Worm (Caenorhabditis elegans) whole organism, L4/young adult: ENCODE results near the gene ins-4.

Experiments
- W03F9.2 ChIP-seq: fragments of 150-350 bp; optimal IDR thresholded peaks from 2 replicates; lab custom pipeline; 2014; ENCODE audit warnings: missing biosample characterization, missing genetic modification characterization
- dao-5 ChIP-seq: sonication (generic microtip); optimal IDR thresholded peaks from 2 replicates; lab custom pipeline; 2016; ENCODE audit warnings: missing genotype, missing genetic modification characterization, moderate library complexity, missing compliant biosample characterization
- him-1 ChIP-seq: sonication (generic microtip); optimal IDR thresholded peaks from 2 replicates; lab custom pipeline; 2016; ENCODE audit warnings: missing genotype, missing genetic modification reagents, missing genetic modification characterization, missing compliant biosample characterization

Gene ins-4

ce11 chrII:5996066-5996465 is at the start of gene ins-4:
ins-4 (plus strand) TSS chrII:5996366.
- no peak for TF ChIP-seq dao-5 (tag; lab: Kevin White, UChicago)
- TF ChIP-seq him-1 (tag; lab: Kevin White, UChicago) = no peak
- no peak for TF ChIP-seq W03F9.2 (tag; lab: Kevin White, UChicago)

ce11 chrII:5946438-5946837 is 49.7 kb upstream of the ins-4 start:
- TF ChIP-seq him-1 (tag; lab: Kevin White, UChicago) (no peak), dao-5 (tag; lab: Kevin White, UChicago) (no peak), W03F9.2 (tag; lab: Kevin White, UChicago) (no peak)

DNA sequence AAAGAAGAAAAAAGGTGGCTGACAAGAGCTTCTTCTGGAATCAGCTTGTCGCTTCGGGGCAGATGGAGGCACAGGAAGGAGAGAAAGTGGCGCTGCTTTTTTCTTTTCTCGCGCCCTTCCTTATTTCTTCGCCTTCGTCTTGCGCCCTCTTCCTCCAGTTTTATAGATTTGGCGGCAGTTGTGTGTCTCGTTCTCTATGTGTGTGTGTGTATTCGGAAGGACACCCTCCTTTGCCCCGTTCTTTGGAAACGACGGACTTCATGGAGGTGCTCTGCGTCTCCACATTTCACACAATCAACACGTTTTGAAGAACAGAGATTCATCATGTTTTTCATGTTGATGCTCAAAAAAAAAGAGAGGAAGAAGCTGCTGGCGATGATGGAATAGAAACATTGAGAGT is 47.5 kb upstream of the ins-4 start:
- no peak for TF ChIP-seq dao-5 (tag; lab: Kevin White, UChicago)
- TF ChIP-seq W03F9.2 (tag; lab: Kevin White, UChicago) = no peak
- no peak for TF ChIP-seq him-1 (tag; lab: Kevin White, UChicago)

DNA sequence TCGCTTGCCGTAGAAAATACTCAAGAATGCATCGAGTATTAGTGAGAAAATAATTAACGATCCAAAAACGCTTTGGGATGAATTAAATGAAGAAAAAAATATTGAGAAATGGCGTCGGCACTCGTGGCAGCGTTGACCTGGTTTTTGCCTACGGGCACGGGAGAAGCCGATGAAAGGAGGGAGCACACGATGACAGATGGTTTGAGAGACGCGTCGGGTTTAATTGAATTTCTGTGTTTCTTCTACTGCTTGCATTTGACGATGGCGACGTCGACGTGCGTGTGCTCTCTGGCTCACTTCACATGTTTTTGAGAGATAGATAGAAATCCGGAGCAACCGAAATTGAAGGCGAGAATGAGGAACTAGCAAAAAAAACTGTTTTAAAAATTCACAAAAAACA is 45.5 kb upstream of the ins-4 start:
- TF ChIP-seq him-1 (tag; lab: Kevin White, UChicago) = no peak
- TF ChIP-seq dao-5 (tag; lab: Kevin White, UChicago) = no peak
- no peak for TF ChIP-seq W03F9.2 (tag; lab: Kevin White, UChicago)

DNA sequence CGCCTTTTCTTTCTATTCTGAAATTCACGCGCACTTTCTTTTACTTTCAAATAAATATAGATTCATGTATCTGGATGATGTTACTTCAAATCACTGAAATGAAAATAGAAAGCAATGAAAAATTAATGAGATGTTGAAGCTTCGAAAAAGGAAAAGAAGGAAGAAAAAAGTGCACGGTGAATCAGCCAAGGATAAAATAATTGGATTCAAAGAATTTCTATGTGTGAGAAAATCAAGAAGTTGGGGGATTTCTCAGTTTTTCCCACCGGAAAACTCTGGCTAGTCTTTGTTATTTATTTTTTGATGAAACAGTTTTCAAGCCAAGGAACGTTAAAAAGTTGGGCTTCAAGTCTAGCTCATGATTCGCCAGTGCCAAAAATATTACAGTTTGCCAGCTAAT is 44.4 kb upstream of the ins-4 start:
- TF ChIP-seq him-1 (tag; lab: Kevin White, UChicago) (no peak), dao-5 (tag; lab: Kevin White, UChicago) (no peak), W03F9.2 (tag; lab: Kevin White, UChicago) (no peak)

DNA sequence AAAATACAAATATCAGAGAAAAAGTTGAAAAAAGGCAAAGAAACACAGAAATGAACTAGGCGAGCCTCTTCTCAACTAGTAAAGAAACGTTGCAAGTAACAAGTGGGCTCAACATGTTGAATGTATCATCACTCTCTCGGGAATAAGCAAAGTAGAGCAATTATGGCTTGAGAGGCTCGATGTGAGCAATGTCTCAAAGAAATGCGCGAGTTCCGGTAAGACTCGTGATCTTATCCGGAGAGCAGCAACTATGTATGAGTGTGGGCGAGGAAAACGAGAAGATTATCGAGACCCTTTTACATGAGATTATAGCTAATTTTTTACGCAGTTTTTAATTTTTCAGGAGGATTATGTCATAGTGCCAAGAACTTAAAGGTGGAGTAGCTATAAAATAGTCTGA is 44.0 kb upstream of the ins-4 start:
- TF ChIP-seq W03F9.2 (tag; lab: Kevin White, UChicago) (no peak), dao-5 (tag; lab: Kevin White, UChicago) (no peak), him-1 (tag; lab: Kevin White, UChicago) (no peak)

DNA sequence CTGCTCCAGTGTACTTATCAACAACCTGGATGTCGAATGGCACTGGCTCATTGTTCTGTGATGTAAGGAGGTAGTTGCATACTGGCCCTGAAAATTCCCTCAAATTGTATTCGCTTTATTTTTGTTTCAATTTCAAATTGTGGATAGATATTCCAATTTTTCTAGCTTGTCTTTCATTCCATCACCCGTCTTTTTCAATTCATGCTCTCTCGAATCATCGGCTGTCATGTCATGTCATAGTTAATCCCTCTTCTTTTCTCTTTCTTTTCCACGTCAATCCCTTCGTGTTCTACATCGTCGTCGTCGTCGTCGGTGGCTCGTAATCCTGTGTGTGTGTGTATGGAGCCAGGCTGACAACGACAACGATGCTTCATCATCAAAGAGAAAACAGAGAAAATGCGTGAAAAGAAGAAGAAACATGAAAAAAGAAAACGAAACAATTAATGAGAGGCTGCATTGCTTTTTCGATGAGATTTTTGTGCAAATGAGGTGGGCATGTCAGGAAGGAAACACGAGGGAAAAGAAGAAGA is 40.5 kb upstream of the ins-4 start:
- no peak for TF ChIP-seq dao-5 (tag; lab: Kevin White, UChicago)
- peak; percentile 6 for TF ChIP-seq him-1 (tag; lab: Kevin White, UChicago)
- no peak for TF ChIP-seq W03F9.2 (tag; lab: Kevin White, UChicago)

- TF ChIP-seq W03F9.2 (tag; lab: Kevin White, UChicago) (no peak), him-1 (tag; lab: Kevin White, UChicago) (no peak), dao-5 (tag; lab: Kevin White, UChicago) (no peak)
Observed at ce11 chrII:5956583-5956982, 39.6 kb upstream of the ins-4 start, which contains the start of gene casy-1. casy-1 (minus strand) TSS chrII:5956683.

DNA sequence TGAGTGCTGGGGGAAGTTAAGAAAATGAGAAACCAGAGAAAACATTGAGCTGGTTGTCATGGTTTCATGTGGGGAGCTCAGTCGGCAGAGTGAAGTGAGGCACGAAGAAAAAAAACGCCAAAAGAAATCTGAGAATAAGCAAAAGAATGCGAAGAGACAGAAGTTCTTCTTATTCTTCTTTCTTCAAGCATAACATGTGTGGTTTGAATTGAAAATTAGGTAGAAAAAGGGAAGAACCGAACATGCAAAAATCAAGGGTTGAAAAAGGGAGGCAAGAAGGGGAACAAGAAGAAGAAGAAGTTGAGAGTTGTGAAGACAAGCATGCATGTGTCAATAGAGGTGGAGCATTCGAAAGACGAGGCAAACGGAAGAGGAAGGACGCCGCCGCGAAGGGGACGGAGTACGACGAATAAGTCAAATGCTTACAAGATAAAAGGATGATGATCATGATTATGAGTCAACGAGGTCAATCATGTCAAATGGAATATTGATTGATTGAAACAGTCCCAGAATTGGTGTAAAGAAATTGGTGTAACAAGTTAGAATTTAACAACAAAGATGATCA is 38.3 kb upstream of the ins-4 start:
- TF ChIP-seq him-1 (tag; lab: Kevin White, UChicago) = no peak
- no peak for TF ChIP-seq W03F9.2 (tag; lab: Kevin White, UChicago)
- TF ChIP-seq dao-5 (tag; lab: Kevin White, UChicago) = no peak

DNA sequence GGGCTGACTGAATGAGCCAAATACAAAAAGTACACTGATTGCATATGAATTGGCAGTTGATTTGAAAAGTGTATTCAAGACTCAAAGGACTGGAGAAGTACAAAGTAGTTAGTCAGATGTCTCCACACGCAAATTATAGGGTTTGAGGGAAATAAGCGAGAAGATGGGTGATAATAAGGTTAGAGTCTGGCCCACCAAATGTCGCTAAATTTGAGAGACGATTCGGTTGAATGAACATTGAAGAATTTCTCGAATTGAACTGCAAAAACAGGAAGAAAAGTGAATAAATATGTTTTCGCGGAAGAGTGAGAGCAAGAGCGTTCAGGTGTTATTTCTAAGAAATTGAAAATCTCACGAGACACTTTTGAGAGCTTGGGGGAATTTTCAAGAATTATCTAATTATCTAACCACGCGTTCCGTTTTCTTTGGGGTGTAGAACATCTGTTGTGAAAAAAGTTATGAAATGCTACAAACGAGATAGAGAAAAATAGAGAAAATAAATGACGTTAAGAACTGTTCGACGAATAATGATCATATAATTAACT is 36.5 kb upstream of the ins-4 start:
- TF ChIP-seq W03F9.2 (tag; lab: Kevin White, UChicago) = no peak

- TF ChIP-seq dao-5 (tag; lab: Kevin White, UChicago) (no peak), W03F9.2 (tag; lab: Kevin White, UChicago) (no peak), him-1 (tag; lab: Kevin White, UChicago) (no peak)
Observed at ce11 chrII:5961317-5961716, 34.8 kb upstream of the ins-4 start, which contains the start of gene B0034.7. B0034.7 (plus strand) TSS chrII:5961617.

DNA sequence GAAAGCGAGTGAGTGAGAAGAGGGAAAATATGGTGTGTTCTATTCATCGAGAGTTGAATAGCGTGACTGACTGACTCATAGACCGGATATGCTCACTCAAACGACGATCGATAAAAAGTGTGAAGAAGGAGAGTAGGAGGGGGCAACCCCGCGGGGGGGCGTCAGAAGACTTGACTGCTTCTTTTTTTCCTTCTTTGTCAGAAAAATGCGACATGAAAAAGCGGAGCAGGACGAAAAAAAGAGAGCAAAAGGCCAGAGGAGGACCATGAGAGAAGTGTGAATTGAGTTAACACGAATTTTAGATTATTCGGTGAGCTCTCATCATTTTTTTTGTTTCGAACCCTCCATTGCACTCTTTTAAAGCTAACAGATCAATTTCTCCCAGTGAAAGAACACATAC is 33.8 kb upstream of the ins-4 start:
- no peak for TF ChIP-seq him-1 (tag; lab: Kevin White, UChicago)
- no peak for TF ChIP-seq W03F9.2 (tag; lab: Kevin White, UChicago)
- TF ChIP-seq dao-5 (tag; lab: Kevin White, UChicago) = no peak

ce11 chrII:5964962-5965361 is 31.2 kb upstream of the ins-4 start:
- no peak for TF ChIP-seq him-1 (tag; lab: Kevin White, UChicago)
- no peak for TF ChIP-seq W03F9.2 (tag; lab: Kevin White, UChicago)
- no peak for TF ChIP-seq dao-5 (tag; lab: Kevin White, UChicago)

ce11 chrII:5966637-5967036 is 29.5 kb upstream of the ins-4 start:
- no peak for TF ChIP-seq dao-5 (tag; lab: Kevin White, UChicago)
- TF ChIP-seq him-1 (tag; lab: Kevin White, UChicago) = peak; percentile 18
